Fruit fly (Drosophila melanogaster) whole organism, pupa: ENCODE measurements around the gene CG18265.

Experiments
- D1 ChIP-seq: fragments of 200-800 bp; sonication (Bioruptor generic); optimal IDR thresholded peaks from 2 replicates; lab custom pipeline; 2018; ENCODE audit warnings: missing biosample characterization, mild to moderate bottlenecking, missing genetic modification characterization, moderate library complexity
- Pif1B ChIP-seq: fragments of 200-800 bp; sonication (Bioruptor generic); optimal IDR thresholded peaks from 3 replicates; lab custom pipeline; 2016; ENCODE audit warnings: missing biosample characterization, missing genetic modification characterization

dm6 chr3L:17496012-17496411 lies 56.8 kb downstream of the CG18265 start:
- no peak for TF ChIP-seq Pif1B (GFP tag; lab: Kevin White, UChicago)
- TF ChIP-seq D1 (tag; lab: Kevin White, UChicago), result no peak
